Fruit fly (Drosophila melanogaster) whole organism, embryonic: Measurements from ENCODE around the gene ebd1.
A peak's percentile ranks its signal among the peaks of the same experiment; 100 is the strongest.

ENCODE experiments used
- CG1024 ChIP-seq: fragments of 200-800 bp; sonication (Bioruptor generic); IDR thresholded peaks from 2 replicates; pipeline ENCODE4 v1.3.6; 2022; ENCODE audit warnings: missing biosample characterization, missing genetic modification characterization
- CG12155 ChIP-seq: fragments of 200-800 bp; sonication (Bioruptor generic); optimal IDR thresholded peaks from 3 replicates; lab custom pipeline; 2016; ENCODE audit warnings: missing biosample characterization, missing genetic modification characterization
- CG13624 ChIP-seq: fragments of 200-800 bp; sonication (Bioruptor generic); optimal IDR thresholded peaks from 2 replicates; lab custom pipeline; 2016; ENCODE audit warnings: missing biosample characterization, missing genetic modification characterization
- CG13775 ChIP-seq: fragments of 200-800 bp; sonication (Bioruptor generic); optimal IDR thresholded peaks from 3 replicates; lab custom pipeline; 2017; ENCODE audit warnings: missing biosample characterization, mild to moderate bottlenecking, missing genetic modification characterization
- CG18262 ChIP-seq: fragments of 200-800 bp; optimal IDR thresholded peaks from 3 replicates; lab custom pipeline; 2019; ENCODE audit warnings: missing biosample characterization, mild to moderate bottlenecking, missing genetic modification characterization, moderate library complexity
- CG1832 ChIP-seq: fragments of 200-800 bp; sonication (Bioruptor generic); optimal IDR thresholded peaks from 2 replicates; lab custom pipeline; 2017; ENCODE audit warnings: missing biosample characterization, mild to moderate bottlenecking, missing genetic modification characterization, inconsistent platforms
- CG18476 ChIP-seq: fragments of 200-800 bp; sonication (Bioruptor generic); optimal IDR thresholded peaks from 2 replicates; lab custom pipeline; 2016; ENCODE audit warnings: missing biosample characterization, mild to moderate bottlenecking, missing genetic modification characterization
- CG18764 ChIP-seq: fragments of 200-800 bp; sonication (Bioruptor generic); optimal IDR thresholded peaks from 3 replicates; lab custom pipeline; 2016; ENCODE audit warnings: missing biosample characterization, missing genetic modification characterization
- CG3838 ChIP-seq: fragments of 200-800 bp; sonication (Bioruptor generic); optimal IDR thresholded peaks from 3 replicates; lab custom pipeline; 2016; ENCODE audit warnings: missing biosample characterization, missing genetic modification characterization
- CG5953 ChIP-seq: fragments of 200-800 bp; sonication (Bioruptor generic); IDR thresholded peaks from 2 replicates; pipeline ENCODE4 v1.3.6; 2022; ENCODE audit warnings: missing biosample characterization, missing genetic modification characterization
- CG6689 ChIP-seq: fragments of 200-800 bp; sonication (Bioruptor generic); IDR thresholded peaks from 2 replicates; pipeline ENCODE4 v1.3.6; 2022; ENCODE audit warnings: missing biosample characterization, missing genetic modification characterization
- CG8359 ChIP-seq: fragments of 200-800 bp; sonication (Bioruptor generic); optimal IDR thresholded peaks from 2 replicates; lab custom pipeline; 2017; ENCODE audit warnings: missing biosample characterization, mild to moderate bottlenecking, missing genetic modification characterization, borderline replicate concordance
- CG8924 ChIP-seq: fragments of 200-800 bp; optimal IDR thresholded peaks from 3 replicates; lab custom pipeline; 2019; ENCODE audit warnings: missing biosample characterization, mild to moderate bottlenecking, missing genetic modification characterization, moderate library complexity
- CG8944 ChIP-seq: fragments of 200-800 bp; sonication (Bioruptor generic); optimal IDR thresholded peaks from 3 replicates; lab custom pipeline; 2016; ENCODE audit warnings: missing biosample characterization, missing genetic modification characterization
- CG9609 ChIP-seq: fragments of 200-800 bp; sonication (Bioruptor generic); optimal IDR thresholded peaks from 3 replicates; lab custom pipeline; 2016; ENCODE audit warnings: missing biosample characterization, missing genetic modification characterization
- CG9932 ChIP-seq: fragments of 200-800 bp; sonication (Bioruptor generic); IDR thresholded peaks from 2 replicates; pipeline ENCODE4 v1.3.6; 2022; ENCODE audit warnings: missing biosample characterization, missing genetic modification characterization
- CTCF ChIP-seq: fragments of 200-800 bp; sonication (Bioruptor generic); optimal IDR thresholded peaks from 2 replicates; lab custom pipeline; 2017; ENCODE audit warnings: missing biosample characterization, mild to moderate bottlenecking, missing genetic modification characterization, moderate library complexity
- D19A ChIP-seq: fragments of 200-800 bp; optimal IDR thresholded peaks from 3 replicates; lab custom pipeline; 2019; ENCODE audit warnings: missing biosample characterization, mild to moderate bottlenecking, missing genetic modification characterization, moderate library complexity
- Deaf1 ChIP-seq: fragments of 200-800 bp; optimal IDR thresholded peaks from 3 replicates; lab custom pipeline; 2019; ENCODE audit warnings: missing biosample characterization, mild to moderate bottlenecking, missing genetic modification characterization, moderate library complexity
- Dip3 ChIP-seq: fragments of 200-800 bp; sonication (Bioruptor generic); optimal IDR thresholded peaks from 3 replicates; lab custom pipeline; 2016; ENCODE audit warnings: missing biosample characterization, missing genetic modification characterization
- GATAe ChIP-seq: fragments of 200-800 bp; sonication (Bioruptor generic); conservative IDR thresholded peaks from 2 replicates; pipeline ENCODE4 v1.3.6; 2022; ENCODE audit warnings: missing biosample characterization, missing genetic modification characterization
- Gsc ChIP-seq: fragments of 200-800 bp; sonication (Bioruptor generic); IDR thresholded peaks from 2 replicates; pipeline ENCODE4 v1.3.6; 2022; ENCODE audit warnings: missing biosample characterization, missing genetic modification characterization
- Hey ChIP-seq: fragments of 200-800 bp; sonication (Bioruptor generic); optimal IDR thresholded peaks from 3 replicates; lab custom pipeline; 2018; ENCODE audit warnings: missing biosample characterization, mild to moderate bottlenecking, missing genetic modification characterization
- Hr3 ChIP-seq: fragments of 200-800 bp; sonication (Bioruptor generic); optimal IDR thresholded peaks from 3 replicates; lab custom pipeline; 2016; ENCODE audit warnings: missing biosample characterization, missing genetic modification characterization
- Hr39 ChIP-seq: fragments of >200 bp; optimal IDR thresholded peaks from 2 replicates; lab custom pipeline; 2017
- Max ChIP-seq: fragments of 200-800 bp; sonication (Bioruptor generic); optimal IDR thresholded peaks from 2 replicates; lab custom pipeline; 2016; ENCODE audit warnings: missing biosample characterization, mild to moderate bottlenecking, missing genetic modification characterization
- Mrtf ChIP-seq: fragments of 200-800 bp; sonication (Bioruptor generic); IDR thresholded peaks from 3 replicates; pipeline ENCODE4 v1.3.6; 2022; ENCODE audit warnings: missing biosample characterization, missing genetic modification characterization
- NfI ChIP-seq: fragments of 200-800 bp; sonication (Bioruptor generic); optimal IDR thresholded peaks from 3 replicates; lab custom pipeline; 2018; ENCODE audit warnings: missing biosample characterization, mild to moderate bottlenecking, missing genetic modification characterization, moderate library complexity
- Opbp ChIP-seq: fragments of 200-800 bp; sonication (Bioruptor generic); IDR thresholded peaks from 3 replicates; pipeline ENCODE4 v1.3.6; 2022; ENCODE audit warnings: missing biosample characterization, missing genetic modification characterization; ENCODE audit not compliant: partially characterized antibody
- Poxn ChIP-seq: fragments of 200-800 bp; sonication (Bioruptor generic); IDR thresholded peaks from 2 replicates; pipeline ENCODE4 v1.3.6; 2022; ENCODE audit warnings: missing biosample characterization, missing genetic modification characterization
- TFAM ChIP-seq: fragments of 200-800 bp; sonication (Bioruptor generic); optimal IDR thresholded peaks from 2 replicates; lab custom pipeline; 2017; ENCODE audit warnings: missing biosample characterization, missing genetic modification characterization, inconsistent platforms
- Vsx1 ChIP-seq: fragments of 200-800 bp; sonication (Bioruptor generic); optimal IDR thresholded peaks from 2 replicates; lab custom pipeline; 2017; ENCODE audit warnings: missing biosample characterization, mild to moderate bottlenecking, missing genetic modification characterization, missing genetic modification reagents
- abd-A ChIP-seq: fragments of 200-800 bp; sonication (Bioruptor generic); optimal IDR thresholded peaks from 3 replicates; lab custom pipeline; 2019; ENCODE audit warnings: missing biosample characterization, mild to moderate bottlenecking, missing genetic modification characterization, moderate library complexity
- ac ChIP-seq: fragments of 200-800 bp; sonication (Bioruptor generic); optimal IDR thresholded peaks from 3 replicates; lab custom pipeline; 2017; ENCODE audit warnings: missing biosample characterization, mild to moderate bottlenecking, missing genetic modification characterization
- ase ChIP-seq: fragments of 200-800 bp; sonication (Bioruptor generic); IDR thresholded peaks from 3 replicates; pipeline ENCODE4 v1.3.6; 2022; ENCODE audit warnings: missing biosample characterization, missing genetic modification characterization
- bcd ChIP-seq: fragments of 200-800 bp; sonication (Bioruptor generic); optimal IDR thresholded peaks from 2 replicates; lab custom pipeline; 2017; ENCODE audit warnings: missing biosample characterization, mild to moderate bottlenecking, missing genetic modification characterization
- bsh ChIP-seq, 2 experiments: fragments of 200-800 bp; sonication (Bioruptor generic); optimal IDR thresholded peaks; 2 replicates each; lab custom pipeline; 2017 to 2018; ENCODE audit warnings: mild to moderate bottlenecking in 2 of 2, missing biosample characterization in 2 of 2, missing genetic modification characterization in 2 of 2, moderate library complexity in 1 of 2
- crc ChIP-seq: fragments of 200-800 bp; sonication (Bioruptor generic); optimal IDR thresholded peaks from 2 replicates; lab custom pipeline; 2016; ENCODE audit warnings: missing biosample characterization, missing genetic modification characterization
- croc ChIP-seq: fragments of 200-800 bp; sonication (Bioruptor generic); conservative IDR thresholded peaks from 3 replicates; pipeline ENCODE4 v1.3.6; 2022; ENCODE audit warnings: missing biosample characterization, missing genetic modification characterization
- da ChIP-seq: fragments of 200-800 bp; sonication (Bioruptor generic); optimal IDR thresholded peaks from 2 replicates; lab custom pipeline; 2016; ENCODE audit warnings: missing biosample characterization, missing genetic modification characterization
- ken ChIP-seq: fragments of 200-800 bp; sonication (Bioruptor generic); IDR thresholded peaks from 3 replicates; pipeline ENCODE4 v1.3.6; 2022; ENCODE audit warnings: missing biosample characterization, missing genetic modification characterization
- luna ChIP-seq: fragments of 200-800 bp; sonication (Bioruptor generic); optimal IDR thresholded peaks from 2 replicates; lab custom pipeline; 2016; ENCODE audit warnings: missing biosample characterization, missing genetic modification characterization
- mam ChIP-seq: fragments of 200-800 bp; sonication (Bioruptor generic); optimal IDR thresholded peaks from 3 replicates; lab custom pipeline; 2016; ENCODE audit warnings: missing biosample characterization, missing genetic modification characterization
- otp ChIP-seq: fragments of 200-800 bp; sonication (Bioruptor generic); IDR thresholded peaks from 3 replicates; pipeline ENCODE4, ENCODE4 v1.3.6; 2022; ENCODE audit warnings: missing biosample characterization, missing genetic modification characterization
- pros ChIP-seq: fragments of 200-800 bp; sonication (Bioruptor generic); optimal IDR thresholded peaks from 3 replicates; lab custom pipeline; 2019; ENCODE audit warnings: missing biosample characterization, mild to moderate bottlenecking, missing genetic modification characterization, moderate library complexity
- ranshi ChIP-seq: fragments of 200-800 bp; sonication (Bioruptor generic); IDR thresholded peaks from 2 replicates; pipeline ENCODE4 v1.3.6; 2022; ENCODE audit warnings: missing biosample characterization, missing genetic modification characterization
- sr ChIP-seq: fragments of 200-800 bp; sonication (Bioruptor generic); IDR thresholded peaks from 3 replicates; pipeline ENCODE4 v1.3.6; 2022; ENCODE audit warnings: missing biosample characterization, missing genetic modification characterization
- sug ChIP-seq: fragments of 200-800 bp; optimal IDR thresholded peaks from 2 replicates; lab custom pipeline; 2019; ENCODE audit warnings: missing biosample characterization, mild to moderate bottlenecking, missing genetic modification characterization, moderate library complexity
- tio ChIP-seq: fragments of 200-800 bp; sonication (Bioruptor generic); optimal IDR thresholded peaks from 2 replicates; lab custom pipeline; 2017; ENCODE audit warnings: missing biosample characterization, missing genetic modification characterization, inconsistent platforms
- wor ChIP-seq: fragments of 200-800 bp; sonication (Bioruptor generic); IDR thresholded peaks from 2 replicates; pipeline ENCODE4 v1.3.6; 2022; ENCODE audit warnings: missing biosample characterization, missing genetic modification characterization
- zen2 ChIP-seq: fragments of 200-800 bp; sonication (Bioruptor generic); IDR thresholded peaks from 3 replicates; pipeline ENCODE4 v1.3.6; 2022; ENCODE audit warnings: missing biosample characterization, missing genetic modification characterization; ENCODE audit not compliant: partially characterized antibody
- zfh2 ChIP-seq: fragments of 200-800 bp; sonication (Bioruptor generic); optimal IDR thresholded peaks from 2 replicates; lab custom pipeline; 2016; ENCODE audit warnings: missing biosample characterization, missing genetic modification characterization

ebd1 gene

dm6 chr3L:644111-644718 is 41.1 kb downstream of the ebd1 start (continued):
- peak; percentile 28 for TF ChIP-seq sug (tag; lab: Kevin White, UChicago)
- TF ChIP-seq CG8944, result peak; percentile 91
- peak; percentile 82 for TF ChIP-seq bcd (GFP tag; lab: Kevin White, UChicago)
- peak; percentile 34 for TF ChIP-seq ac (GFP tag; lab: Kevin White, UChicago)
- peak; percentile 51 for TF ChIP-seq CG9932 (GFP tag; lab: Robert Waterston, UW)
- peak; percentile 88 for TF ChIP-seq CG1024 (GFP tag; lab: Robert Waterston, UW)
- TF ChIP-seq CG9609 (GFP tag; lab: Kevin White, UChicago), result peak; percentile 88
- TF ChIP-seq tio, result no peak
- TF ChIP-seq sr (GFP tag; lab: Robert Waterston, UW), result peak; percentile 73; the same call in 2 of the 3 replicates
- TF ChIP-seq TFAM (GFP tag; lab: Kevin White, UChicago), result peak; percentile 60
- peak; percentile 82 to 93 for TF ChIP-seq bsh (GFP tag; optimal IDR thresholded peaks at IDR 0.05; lab: Kevin White, UChicago)
- TF ChIP-seq Mrtf (GFP tag; lab: Robert Waterston, UW), result peak; percentile 81
- peak; percentile 82 for TF ChIP-seq CG13624
- TF ChIP-seq ranshi, result peak; percentile 89
- peak; percentile 6 for TF ChIP-seq CG3838 (GFP tag; lab: Kevin White, UChicago)
- TF ChIP-seq abd-A (tag; lab: Kevin White, UChicago), result no peak
- TF ChIP-seq crc (GFP tag; lab: Kevin White, UChicago), result peak; percentile 72
- TF ChIP-seq CG6689 (GFP tag; lab: Robert Waterston, UW), result peak; percentile 90
- peak; percentile 78 for TF ChIP-seq CG12155 (GFP tag; lab: Kevin White, UChicago)
- peak; percentile 83 for TF ChIP-seq Gsc (GFP tag; lab: Robert Waterston, UW)
- no peak for TF ChIP-seq Hey (tag; lab: Kevin White, UChicago)
- peak; percentile 87 for TF ChIP-seq NfI (GFP tag; lab: Kevin White, UChicago)
- no peak for TF ChIP-seq zen2
- TF ChIP-seq wor (GFP tag; lab: Robert Waterston, UW), result peak; percentile 85
- no peak for TF ChIP-seq GATAe
- TF ChIP-seq Vsx1 (GFP tag; lab: Kevin White, UChicago), result peak; percentile 75
- TF ChIP-seq ase (GFP tag; lab: Robert Waterston, UW), result peak; percentile 85
- peak; percentile 90 for TF ChIP-seq ken (GFP tag; lab: Robert Waterston, UW)
- TF ChIP-seq pros (GFP tag; lab: Kevin White, UChicago), result no peak
- peak; percentile 52 for TF ChIP-seq Deaf1 (tag; lab: Kevin White, UChicago)
- TF ChIP-seq CG5953 (GFP tag; lab: Robert Waterston, UW), result peak; percentile 92
- TF ChIP-seq Poxn, result no peak
- TF ChIP-seq CG13775 (GFP tag; lab: Kevin White, UChicago), result peak; percentile 70
- TF ChIP-seq CG1832 (GFP tag; lab: Kevin White, UChicago), result no peak
- no peak for TF ChIP-seq Opbp (GFP tag; lab: Robert Waterston, UW)
- peak; percentile 79 for TF ChIP-seq D19A (tag; lab: Kevin White, UChicago)
- TF ChIP-seq da (GFP tag; lab: Kevin White, UChicago), result peak; percentile 84
- no peak for TF ChIP-seq Hr39 (lab: Kevin White, UChicago)
- peak; percentile 78 for TF ChIP-seq CG8359 (GFP tag; lab: Kevin White, UChicago)
- TF ChIP-seq luna (GFP tag; lab: Kevin White, UChicago), result peak; percentile 71
- peak; percentile 73 for TF ChIP-seq zfh2 (GFP tag; lab: Kevin White, UChicago)
- TF ChIP-seq CG18764 (GFP tag; lab: Kevin White, UChicago), result peak; percentile 89
- TF ChIP-seq croc, result peak; percentile 76
- TF ChIP-seq CTCF, result peak; percentile 53
- TF ChIP-seq CG18476 (GFP tag; lab: Kevin White, UChicago), result peak; percentile 72
- TF ChIP-seq Hr3 (GFP tag; lab: Kevin White, UChicago), result peak; percentile 81
- TF ChIP-seq CG18262, result peak; percentile 87
- TF ChIP-seq mam (GFP tag; lab: Kevin White, UChicago), result peak; percentile 86
- TF ChIP-seq CG8924 (tag; lab: Kevin White, UChicago), result peak; percentile 83
- peak; percentile 90 for TF ChIP-seq otp (GFP tag; lab: Robert Waterston, UW)
- TF ChIP-seq Dip3 (GFP tag; lab: Kevin White, UChicago), result peak; percentile 76
- TF ChIP-seq Max (GFP tag; lab: Kevin White, UChicago), result peak; percentile 74
